Worm (Caenorhabditis elegans) whole organism, L4 larva: Measurements from ENCODE around the gene ceh-88.

Source experiments
- lin-13 ChIP-seq: fragments of 150-350 bp; optimal IDR thresholded peaks from 2 replicates; lab custom pipeline; 2014; ENCODE audit warnings: missing biosample characterization, missing genetic modification reagents, missing genetic modification characterization
- nhr-41 ChIP-seq: fragments of 200-800 bp; sonication (Bioruptor generic); IDR thresholded peaks from 2 replicates; pipeline ENCODE4 v1.3.6; 2022; ENCODE audit warnings: missing genetic modification reagents, missing genetic modification characterization, missing compliant biosample characterization

ce11 chrIV:17291629-17292199 is 37.3 kb upstream of the ceh-88 start, which contains the start of the genes T28F3.11 and slc-17.4:
- no peak for TF ChIP-seq nhr-41 (GFP tag; lab: Robert Waterston, UW)
- no peak for TF ChIP-seq lin-13 (GFP tag; lab: Kevin White, UChicago)
